Worm (Caenorhabditis elegans) whole organism, L2 larva: ENCODE results near the gene tag-343.

Experiments used
- C34F6.9 ChIP-seq: fragments of 150-350 bp; optimal IDR thresholded peaks from 2 replicates; lab custom pipeline; 2014; ENCODE audit warnings: missing biosample characterization, missing genetic modification characterization
- F13H6.1 ChIP-seq: sonication (generic microtip); optimal IDR thresholded peaks from 2 replicates; lab custom pipeline; 2016; ENCODE audit warnings: missing genetic modification characterization, missing compliant biosample characterization
- R02D3.7 ChIP-seq: fragments of 150-350 bp; optimal IDR thresholded peaks from 2 replicates; lab custom pipeline; 2014; ENCODE audit warnings: missing biosample characterization, missing genetic modification characterization
- Y55F3AM.14 ChIP-seq: fragments of 200-800 bp; sonication (Bioruptor generic); optimal IDR thresholded peaks from 2 replicates; lab custom pipeline; 2018; ENCODE audit warnings: mild to moderate bottlenecking, missing genetic modification characterization, missing compliant biosample characterization
- ZK546.5 ChIP-seq: sonication (generic microtip); optimal IDR thresholded peaks from 2 replicates; lab custom pipeline; 2017; ENCODE audit warnings: missing biosample characterization, missing genetic modification characterization
- alr-1 ChIP-seq: fragments of 150-350 bp; optimal IDR thresholded peaks from 2 replicates; lab custom pipeline; 2014; ENCODE audit warnings: missing biosample characterization, missing genetic modification characterization
- aly-2 ChIP-seq: fragments of 150-350 bp; optimal IDR thresholded peaks from 2 replicates; lab custom pipeline; 2014; ENCODE audit warnings: missing biosample characterization, missing genetic modification characterization
- ama-1 ChIP-seq: fragments of 150-350 bp; optimal IDR thresholded peaks from 2 replicates; lab custom pipeline; 2018; ENCODE audit warnings: inconsistent platforms
- blmp-1 ChIP-seq: sonication (generic microtip); optimal IDR thresholded peaks from 2 replicates; lab custom pipeline; 2017; ENCODE audit warnings: missing genetic modification characterization, mild to moderate bottlenecking, missing compliant biosample characterization, antibody characterized with exemption, moderate library complexity; ENCODE audit not compliant: insufficient read depth
- ceh-16 ChIP-seq: fragments of 150-350 bp; optimal IDR thresholded peaks from 2 replicates; lab custom pipeline; 2014; ENCODE audit warnings: missing biosample characterization, missing genetic modification characterization
- ceh-82 ChIP-seq: fragments of 150-350 bp; optimal IDR thresholded peaks from 2 replicates; lab custom pipeline; 2014; ENCODE audit warnings: missing biosample characterization, missing genetic modification characterization
- crh-2 ChIP-seq: sonication (generic microtip); optimal IDR thresholded peaks from 2 replicates; lab custom pipeline; 2017; ENCODE audit warnings: missing biosample characterization, missing genetic modification characterization
- dmd-4 ChIP-seq: sonication (generic microtip); optimal IDR thresholded peaks from 2 replicates; lab custom pipeline; 2017; ENCODE audit warnings: missing biosample characterization, missing genetic modification characterization
- egl-27 ChIP-seq: sonication (generic microtip); optimal IDR thresholded peaks from 3 replicates; lab custom pipeline; 2017; ENCODE audit warnings: missing biosample characterization, missing genetic modification reagents, missing genetic modification characterization
- elt-1 ChIP-seq: fragments of 150-350 bp; optimal IDR thresholded peaks from 2 replicates; lab custom pipeline; 2014; ENCODE audit warnings: missing biosample characterization, missing genetic modification characterization
- elt-3 ChIP-seq: sonication (generic microtip); optimal IDR thresholded peaks from 2 replicates; lab custom pipeline; 2017; ENCODE audit warnings: missing biosample characterization, missing genetic modification characterization
- fos-1 ChIP-seq: fragments of 150-350 bp; optimal IDR thresholded peaks from 2 replicates; lab custom pipeline; 2014; ENCODE audit warnings: missing biosample characterization, missing genetic modification characterization
- gmeb-1 ChIP-seq: fragments of 150-350 bp; optimal IDR thresholded peaks from 2 replicates; lab custom pipeline; 2014; ENCODE audit warnings: missing biosample characterization, missing genetic modification characterization
- lin-11 ChIP-seq: fragments of 150-350 bp; sonication (generic microtip); optimal IDR thresholded peaks from 2 replicates; lab custom pipeline; 2014; ENCODE audit warnings: missing biosample characterization, missing genetic modification characterization, inconsistent platforms, mixed read lengths
- lin-13 ChIP-seq: fragments of 150-350 bp; optimal IDR thresholded peaks from 2 replicates; lab custom pipeline; 2014; ENCODE audit warnings: missing biosample characterization, missing genetic modification reagents, missing genetic modification characterization
- lin-39 ChIP-seq: fragments of 150-350 bp; optimal IDR thresholded peaks from 2 replicates; lab custom pipeline; 2014; ENCODE audit warnings: missing biosample characterization, missing genetic modification reagents, missing genetic modification characterization
- lsy-2 ChIP-seq, 2 experiments: fragments of 150-350 bp in 1 of 2; sonication (generic microtip) in 1 of 2; optimal IDR thresholded peaks; 2 replicates each; lab custom pipeline; 2014 to 2017; ENCODE audit warnings: missing biosample characterization in 2 of 2, missing genetic modification characterization in 2 of 2
- mab-5 ChIP-seq: fragments of 150-350 bp; optimal IDR thresholded peaks from 2 replicates; lab custom pipeline; 2014; ENCODE audit warnings: missing biosample characterization, missing genetic modification characterization
- mbf-1 ChIP-seq: sonication (generic microtip); optimal IDR thresholded peaks from 2 replicates; lab custom pipeline; 2017; ENCODE audit warnings: missing biosample characterization, missing genetic modification characterization
- mdl-1 ChIP-seq, 2 experiments: fragments of 150-350 bp in 1 of 2; sonication (generic microtip) in 1 of 2; optimal IDR thresholded peaks; 2 replicates each; lab custom pipeline; 2017; ENCODE audit warnings: missing biosample characterization in 2 of 2, missing genetic modification characterization in 2 of 2
- nhr-10 ChIP-seq: sonication (generic microtip); optimal IDR thresholded peaks from 2 replicates; lab custom pipeline; 2017; ENCODE audit warnings: missing biosample characterization, missing genetic modification characterization
- nhr-11 ChIP-seq: fragments of 150-350 bp; optimal IDR thresholded peaks from 2 replicates; lab custom pipeline; 2014; ENCODE audit warnings: missing biosample characterization, missing genetic modification characterization
- nhr-12 ChIP-seq: fragments of 150-350 bp; optimal IDR thresholded peaks from 2 replicates; lab custom pipeline; 2014; ENCODE audit warnings: missing biosample characterization, missing genetic modification characterization
- nhr-129 ChIP-seq: fragments of 150-350 bp; optimal IDR thresholded peaks from 2 replicates; lab custom pipeline; 2014; ENCODE audit warnings: missing biosample characterization, missing genetic modification characterization
- nhr-21 ChIP-seq: fragments of 150-350 bp; optimal IDR thresholded peaks from 2 replicates; lab custom pipeline; 2014; ENCODE audit warnings: missing biosample characterization, missing genetic modification characterization
- nhr-23 ChIP-seq: fragments of 150-350 bp; optimal IDR thresholded peaks from 2 replicates; lab custom pipeline; 2014; ENCODE audit warnings: missing biosample characterization, missing genetic modification reagents, missing genetic modification characterization
- nhr-237 ChIP-seq: fragments of 150-350 bp; optimal IDR thresholded peaks from 2 replicates; lab custom pipeline; 2014; ENCODE audit warnings: missing biosample characterization, missing genetic modification characterization
- nhr-25 ChIP-seq: fragments of 150-350 bp; sonication (generic microtip); optimal IDR thresholded peaks from 3 replicates; lab custom pipeline; 2014; ENCODE audit warnings: missing biosample characterization, missing genetic modification characterization
- nhr-6 ChIP-seq: fragments of 150-350 bp; optimal IDR thresholded peaks from 2 replicates; lab custom pipeline; 2014; ENCODE audit warnings: missing biosample characterization, missing genetic modification characterization
- nhr-77 ChIP-seq: fragments of 150-350 bp; optimal IDR thresholded peaks from 2 replicates; lab custom pipeline; 2014; ENCODE audit warnings: missing biosample characterization, missing genetic modification characterization
- peb-1 ChIP-seq: fragments of 150-350 bp; optimal IDR thresholded peaks from 2 replicates; lab custom pipeline; 2014; ENCODE audit warnings: missing biosample characterization, missing genetic modification characterization
- sem-4 ChIP-seq: fragments of 150-350 bp; optimal IDR thresholded peaks from 2 replicates; lab custom pipeline; 2014; ENCODE audit warnings: missing biosample characterization, missing genetic modification reagents, missing genetic modification characterization
- skn-1 ChIP-seq: sonication (generic microtip); optimal IDR thresholded peaks from 2 replicates; lab custom pipeline; 2017; ENCODE audit warnings: missing biosample characterization, missing genetic modification characterization
- sma-3 ChIP-seq: sonication (generic microtip); optimal IDR thresholded peaks from 2 replicates; lab custom pipeline; 2016; ENCODE audit warnings: missing genetic modification reagents, missing genetic modification characterization, missing compliant biosample characterization
- sma-9 ChIP-seq, 2 experiments: fragments of 150-350 bp in 1 of 2; sonication (generic microtip) in 1 of 2; optimal IDR thresholded peaks; 2 replicates each; lab custom pipeline; 2014 to 2016; ENCODE audit warnings: missing genetic modification characterization in 2 of 2, mild to moderate bottlenecking in 1 of 2, missing biosample characterization in 1 of 2, missing compliant biosample characterization in 1 of 2, missing genetic modification reagents in 1 of 2, moderate library complexity in 1 of 2
- snpc-4 ChIP-seq: fragments of 150-350 bp; optimal IDR thresholded peaks from 2 replicates; lab custom pipeline; 2014; ENCODE audit warnings: missing biosample characterization, missing genetic modification characterization
- unc-39 ChIP-seq: fragments of 150-350 bp; optimal IDR thresholded peaks from 2 replicates; lab custom pipeline; 2014; ENCODE audit warnings: missing biosample characterization, missing genetic modification characterization
- unc-55 ChIP-seq: fragments of 150-350 bp; sonication (generic microtip); optimal IDR thresholded peaks from 3 replicates; lab custom pipeline; 2014; ENCODE audit warnings: missing biosample characterization, missing genetic modification reagents, missing genetic modification characterization
- unc-62 ChIP-seq: fragments of 150-350 bp; optimal IDR thresholded peaks from 2 replicates; lab custom pipeline; 2014; ENCODE audit warnings: missing biosample characterization, missing genetic modification reagents, missing genetic modification characterization
- zag-1 ChIP-seq: fragments of 150-350 bp; optimal IDR thresholded peaks from 2 replicates; lab custom pipeline; 2014; ENCODE audit warnings: missing biosample characterization, missing genetic modification characterization
- ztf-1 ChIP-seq: fragments of 200-800 bp; sonication (Bioruptor generic); conservative IDR thresholded peaks from 2 replicates; pipeline ENCODE4 v1.3.6; 2022; ENCODE audit warnings: missing genetic modification characterization, missing compliant biosample characterization
- ztf-11 ChIP-seq: sonication (generic microtip); optimal IDR thresholded peaks from 2 replicates; lab custom pipeline; 2017; ENCODE audit warnings: missing biosample characterization, missing genetic modification characterization
- ztf-4 ChIP-seq: fragments of 150-350 bp; optimal IDR thresholded peaks from 2 replicates; lab custom pipeline; 2014; ENCODE audit warnings: missing biosample characterization, missing genetic modification characterization

tag-343 gene

DNA sequence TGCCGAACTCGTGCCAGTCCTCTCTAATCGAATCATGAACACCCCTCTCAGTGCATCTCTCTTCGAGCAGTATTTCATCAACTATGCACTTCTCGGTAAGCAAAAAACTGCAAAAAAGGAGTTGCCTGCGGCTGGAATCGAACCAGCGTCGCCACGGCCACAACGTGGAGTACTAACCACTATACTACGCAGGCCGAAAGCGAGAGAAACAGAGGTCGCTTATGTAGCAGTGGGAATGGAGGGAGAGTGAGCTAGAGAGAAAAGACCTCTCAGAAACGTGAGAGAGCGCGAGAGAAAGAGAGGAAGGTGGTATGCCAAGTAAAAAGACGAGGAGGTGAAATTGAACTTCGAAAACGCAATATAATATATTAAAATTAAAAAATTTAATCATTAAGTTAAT, 39.8 kb downstream of the tag-343 start:
- TF ChIP-seq sem-4, result peak; percentile 7
- TF ChIP-seq alr-1 (tag; lab: Kevin White, UChicago), result no peak
- peak; percentile 78 for TF ChIP-seq sma-9 (GFP tag; optimal IDR thresholded peaks at IDR 0.05; lab: Kevin White, UChicago)
- TF ChIP-seq sma-9 (tag; optimal IDR thresholded peaks at IDR 0.05; lab: Kevin White, UChicago), result no peak
- TF ChIP-seq unc-55 (GFP tag; lab: Kevin White, UChicago), result peak; percentile 92
- peak; percentile 30 for TF ChIP-seq ztf-4
- TF ChIP-seq blmp-1, result peak; percentile 13
- TF ChIP-seq fos-1 (tag; lab: Kevin White, UChicago), result peak; percentile 82
- peak; percentile 65 for TF ChIP-seq nhr-6 (tag; lab: Kevin White, UChicago)
- peak; percentile 54 for TF ChIP-seq lin-11 (tag; lab: Kevin White, UChicago)
- TF ChIP-seq mdl-1 (tag; optimal IDR thresholded peaks at IDR 0.05; lab: Kevin White, UChicago), result peak in 1 of 2 experiments; percentile 61
- TF ChIP-seq nhr-11 (tag; lab: Kevin White, UChicago), result no peak
- TF ChIP-seq peb-1 (tag; lab: Kevin White, UChicago), result no peak
- TF ChIP-seq gmeb-1, result peak; percentile 68
- TF ChIP-seq elt-1 (tag; lab: Kevin White, UChicago), result no peak
- TF ChIP-seq nhr-237 (tag; lab: Kevin White, UChicago), result no peak
- TF ChIP-seq nhr-23 (tag; lab: Kevin White, UChicago), result no peak
- TF ChIP-seq unc-62 (GFP tag; lab: Kevin White, UChicago), result no peak
- TF ChIP-seq snpc-4 (tag; lab: Kevin White, UChicago), result peak; percentile 71
- TF ChIP-seq elt-3, result no peak
- peak; percentile 65 to 69 for TF ChIP-seq lsy-2 (tag; optimal IDR thresholded peaks at IDR 0.05; lab: Kevin White, UChicago)
- no peak for TF ChIP-seq ztf-11
- TF ChIP-seq ama-1, result no peak
- TF ChIP-seq unc-39, result no peak
- peak; percentile 92 for TF ChIP-seq nhr-129 (tag; lab: Kevin White, UChicago)
- no peak for TF ChIP-seq aly-2 (tag; lab: Kevin White, UChicago)
- TF ChIP-seq sma-3 (GFP tag; lab: Kevin White, UChicago), result peak; percentile 79
- no peak for TF ChIP-seq mbf-1 (tag; lab: Kevin White, UChicago)
- peak; percentile 76 for TF ChIP-seq C34F6.9
- no peak for TF ChIP-seq ZK546.5 (tag; lab: Kevin White, UChicago)
- TF ChIP-seq ztf-1 (GFP tag; lab: Robert Waterston, UW), result no peak
- TF ChIP-seq skn-1 (tag; lab: Kevin White, UChicago), result no peak
- no peak for TF ChIP-seq dmd-4 (tag; lab: Kevin White, UChicago)
- TF ChIP-seq Y55F3AM.14 (GFP tag; lab: Kevin White, UChicago), result peak; percentile 52
- peak; percentile 35 for TF ChIP-seq nhr-25 (tag; lab: Kevin White, UChicago)
- peak; percentile 91 for TF ChIP-seq crh-2 (tag; lab: Kevin White, UChicago)
- peak; percentile 75 for TF ChIP-seq nhr-21
- no peak for TF ChIP-seq nhr-10 (tag; lab: Kevin White, UChicago)
- no peak for TF ChIP-seq lin-39 (tag; lab: Kevin White, UChicago)
- TF ChIP-seq zag-1 (tag; lab: Kevin White, UChicago), result peak; percentile 64
- no peak for TF ChIP-seq nhr-77 (tag; lab: Kevin White, UChicago)
- TF ChIP-seq nhr-12 (tag; lab: Kevin White, UChicago), result no peak
- no peak for TF ChIP-seq ceh-16 (tag; lab: Kevin White, UChicago)
- peak; percentile 78 for TF ChIP-seq F13H6.1 (tag; lab: Kevin White, UChicago)
- TF ChIP-seq lin-13 (GFP tag; lab: Kevin White, UChicago), result peak; percentile 51
- no peak for TF ChIP-seq R02D3.7 (tag; lab: Kevin White, UChicago)
- TF ChIP-seq mab-5 (tag; lab: Kevin White, UChicago), result peak; percentile 61
- peak; percentile 79 for TF ChIP-seq egl-27 (tag; lab: Kevin White, UChicago)
- TF ChIP-seq ceh-82 (tag; lab: Kevin White, UChicago), result no peak
